Worm (Caenorhabditis elegans) whole organism, young adult: ENCODE results near the gene sgca-1.

ENCODE experiments used
- F57A8.1 ChIP-seq: fragments of 200-800 bp; sonication (Bioruptor generic); optimal IDR thresholded peaks from 2 replicates; lab custom pipeline; 2018; ENCODE audit warnings: mild to moderate bottlenecking, missing genetic modification characterization, moderate library complexity, missing compliant biosample characterization
- Y95B8A.8 ChIP-seq: fragments of 200-800 bp; sonication (Bioruptor generic); IDR thresholded peaks from 2 replicates; pipeline ENCODE4 v1.3.6; 2022; ENCODE audit warnings: missing genetic modification reagents, missing genetic modification characterization, missing compliant biosample characterization
- ama-1 ChIP-seq, 3 experiments: fragments of 150-350 bp in 1 of 3; sonication (generic microtip) in 2 of 3; optimal IDR thresholded peaks; 2 replicates each; lab custom pipeline; 2014 to 2018; ENCODE audit warnings: missing biosample characterization in 2 of 3, missing genetic modification characterization in 2 of 3, missing genetic modification reagents in 2 of 3
- nhr-80 ChIP-seq: sonication (generic microtip); optimal IDR thresholded peaks from 2 replicates; lab custom pipeline; 2016; ENCODE audit warnings: missing genetic modification characterization, missing compliant biosample characterization
- pbrm-1 ChIP-seq: fragments of 200-800 bp; sonication (Bioruptor generic); IDR thresholded peaks from 2 replicates; pipeline ENCODE4 v1.3.6; 2022; ENCODE audit warnings: missing genetic modification reagents, missing genetic modification characterization, missing compliant biosample characterization
- snpc-4 ChIP-seq, 5 experiments: fragments of 150-350 bp in 1 of 5; sonication (generic microtip) in 4 of 5; optimal IDR thresholded peaks; 2 replicates each; lab custom pipeline; 2014 to 2018; ENCODE audit warnings: missing genetic modification characterization in 5 of 5, missing biosample characterization in 3 of 5, antibody characterized with exemption in 2 of 5, mild to moderate bottlenecking in 2 of 5, missing compliant biosample characterization in 2 of 5, missing genotype in 2 of 5, moderate library complexity in 2 of 5, missing genetic modification reagents in 1 of 5
- unc-62 ChIP-seq: fragments of 150-350 bp; optimal IDR thresholded peaks from 2 replicates; lab custom pipeline; 2014; ENCODE audit warnings: missing biosample characterization, missing genetic modification reagents, missing genetic modification characterization
- ztf-3 ChIP-seq: fragments of 200-800 bp; sonication (Bioruptor generic); optimal IDR thresholded peaks from 2 replicates; lab custom pipeline; 2018; ENCODE audit warnings: mild to moderate bottlenecking, missing genetic modification characterization, missing compliant biosample characterization

ce11 chrX:6823218-6823979 is 34.1 kb upstream of the sgca-1 start, which contains the start of gene gei-15:
- TF ChIP-seq Y95B8A.8 (GFP tag; lab: Robert Waterston, UW) = no peak
- no peak for TF ChIP-seq ztf-3
- TF ChIP-seq pbrm-1 = no peak
- TF ChIP-seq F57A8.1 = no peak
- TF ChIP-seq unc-62 = no peak
- no peak for TF ChIP-seq nhr-80
- no peak for TF ChIP-seq snpc-4 (GFP tag; optimal IDR thresholded peaks at IDR 0.05; lab: Kevin White, UChicago)
- no peak for TF ChIP-seq snpc-4 (tag; optimal IDR thresholded peaks at IDR 0.05; lab: Kevin White, UChicago)
- no peak for TF ChIP-seq ama-1 (optimal IDR thresholded peaks at IDR 0.05; lab: Kevin White, UChicago)
- TF ChIP-seq ama-1 (GFP tag; optimal IDR thresholded peaks at IDR 0.05; lab: Kevin White, UChicago) = no peak
